Worm (Caenorhabditis elegans) whole organism, L4 larva: ENCODE data around the gene W05E10.5.

ENCODE experiments used
- T20F7.1 ChIP-seq: fragments of 200-800 bp; sonication (Bioruptor generic); optimal IDR thresholded peaks from 2 replicates; lab custom pipeline; 2018; ENCODE audit warnings: mild to moderate bottlenecking, missing genetic modification characterization, missing compliant biosample characterization
- ceh-20 ChIP-seq: fragments of 200-800 bp; sonication (Bioruptor generic); IDR thresholded peaks from 2 replicates; pipeline ENCODE4 v1.3.6; 2022; ENCODE audit warnings: missing genetic modification reagents, missing genetic modification characterization, missing compliant biosample characterization
- dpl-1 ChIP-seq: fragments of 150-350 bp; optimal IDR thresholded peaks from 2 replicates; lab custom pipeline; 2014; ENCODE audit warnings: missing biosample characterization, missing genetic modification reagents, missing genetic modification characterization
- nhr-10 ChIP-seq: fragments of 150-350 bp; optimal IDR thresholded peaks from 2 replicates; lab custom pipeline; 2014; ENCODE audit warnings: missing biosample characterization, missing genetic modification characterization
- unc-130 ChIP-seq: sonication (generic microtip); optimal IDR thresholded peaks from 2 replicates; lab custom pipeline; 2016; ENCODE audit warnings: missing genetic modification reagents, missing genetic modification characterization, missing compliant biosample characterization
- unc-39 ChIP-seq: sonication (generic microtip); optimal IDR thresholded peaks from 2 replicates; lab custom pipeline; 2017; ENCODE audit warnings: missing biosample characterization, missing genetic modification characterization
- zag-1 ChIP-seq: fragments of 150-350 bp; optimal IDR thresholded peaks from 2 replicates; lab custom pipeline; 2014; ENCODE audit warnings: missing biosample characterization, missing genetic modification characterization
- ztf-11 ChIP-seq: fragments of 150-350 bp; optimal IDR thresholded peaks from 2 replicates; lab custom pipeline; 2014; ENCODE audit warnings: missing biosample characterization, missing genetic modification characterization

ce11 chrV:11732049-11732448 is 36.6 kb upstream of the W05E10.5 start:
- TF ChIP-seq zag-1 (tag; lab: Kevin White, UChicago) (no peak), dpl-1 (GFP tag; lab: Kevin White, UChicago) (no peak), ztf-11 (tag; lab: Kevin White, UChicago) (no peak), ceh-20 (no peak), nhr-10 (tag; lab: Kevin White, UChicago) (no peak), unc-39 (tag; lab: Kevin White, UChicago) (no peak), T20F7.1 (GFP tag; lab: Kevin White, UChicago) (no peak), unc-130 (GFP tag; lab: Kevin White, UChicago) (no peak)
